Worm (Caenorhabditis elegans) whole organism, L3 larva: ENCODE data around the gene sre-27.

Experiments
- R02D3.7 ChIP-seq: fragments of 150-350 bp; optimal IDR thresholded peaks from 2 replicates; lab custom pipeline; 2014; ENCODE audit warnings: missing biosample characterization, missing genetic modification characterization
- aly-2 ChIP-seq: fragments of 150-350 bp; optimal IDR thresholded peaks from 2 replicates; lab custom pipeline; 2014; ENCODE audit warnings: missing biosample characterization, missing genetic modification characterization
- ama-1 ChIP-seq: fragments of 150-350 bp; optimal IDR thresholded peaks from 2 replicates; lab custom pipeline; 2018
- elt-2 ChIP-seq: sonication (generic microtip); optimal IDR thresholded peaks from 2 replicates; lab custom pipeline; 2016; ENCODE audit warnings: missing genetic modification reagents, mild to moderate bottlenecking, missing genetic modification characterization, missing compliant biosample characterization
- lin-15B ChIP-seq: fragments of 150-350 bp; optimal IDR thresholded peaks from 2 replicates; lab custom pipeline; 2014; ENCODE audit warnings: missing biosample characterization, missing genetic modification characterization
- nhr-11 ChIP-seq: fragments of 150-350 bp; optimal IDR thresholded peaks from 2 replicates; lab custom pipeline; 2014; ENCODE audit warnings: missing biosample characterization, missing genetic modification characterization
- nhr-25 ChIP-seq: sonication (generic microtip); optimal IDR thresholded peaks from 2 replicates; lab custom pipeline; 2017; ENCODE audit warnings: missing biosample characterization, missing genetic modification characterization
- nhr-77 ChIP-seq: fragments of 150-350 bp; optimal IDR thresholded peaks from 2 replicates; lab custom pipeline; 2014; ENCODE audit warnings: missing biosample characterization, missing genetic modification characterization
- tbx-2 ChIP-seq: sonication (generic microtip); optimal IDR thresholded peaks from 2 replicates; lab custom pipeline; 2016; ENCODE audit warnings: mild to moderate bottlenecking, missing genetic modification characterization, missing compliant biosample characterization

ce11 chrII:12448241-12448640, 30.8 kb upstream of the sre-27 start, which contains the start of gene srh-27:
- TF ChIP-seq tbx-2 (tag; lab: Kevin White, UChicago) (no peak), aly-2 (tag; lab: Kevin White, UChicago) (no peak), nhr-11 (tag; lab: Kevin White, UChicago) (no peak), nhr-77 (tag; lab: Kevin White, UChicago) (no peak), elt-2 (no peak), nhr-25 (no peak), ama-1 (no peak), lin-15B (tag; lab: Kevin White, UChicago) (no peak), R02D3.7 (tag; lab: Kevin White, UChicago) (no peak)
